Worm (Caenorhabditis elegans): ENCODE measurements around the gene srw-7.

ce11 chrV:3799737-3800136 lies 6.3 kb upstream of the srw-7 start:
- TF ChIP-seq snpc-1.3 (tag; optimal IDR thresholded peaks at IDR 0.05; ENCODE audit: insufficient read depth) = no peak
- no peak for TF ChIP-seq dpl-1 (GFP tag; optimal IDR thresholded peaks at IDR 0.05)
